Worm (Caenorhabditis elegans): ENCODE measurements around the gene C14A11.6.

The C14A11.6 gene

ce11 chrX:2838619-2839018, 24.7 kb upstream of the C14A11.6 start:
- no peak for TF ChIP-seq unc-130 (GFP tag; optimal IDR thresholded peaks at IDR 0.05)
- peak; percentile 85 for TF ChIP-seq pqm-1 (tag; optimal IDR thresholded peaks at IDR 0.05)
- TF ChIP-seq nhr-6 (tag; optimal IDR thresholded peaks at IDR 0.05) = no peak
- TF ChIP-seq nhr-237 (tag; optimal IDR thresholded peaks at IDR 0.05) = no peak
- no peak for TF ChIP-seq madf-9 (GFP tag; conservative IDR thresholded peaks at IDR 0.05)
- TF ChIP-seq mxl-2 (GFP tag; conservative IDR thresholded peaks at IDR 0.05) = no peak
- no peak for TF ChIP-seq unc-62 (GFP tag; optimal IDR thresholded peaks at IDR 0.05 in 1 of 2)
- TF ChIP-seq unc-62 (tag; optimal IDR thresholded peaks at IDR 0.05) = no peak
- TF ChIP-seq hlh-11 (tag; optimal IDR thresholded peaks at IDR 0.05) = peak; percentile 30
- no peak for TF ChIP-seq zfp-2 (tag; optimal IDR thresholded peaks at IDR 0.05)
- TF ChIP-seq lim-7 (GFP tag; IDR thresholded peaks at IDR 0.05) = no peak
- no peak for TF ChIP-seq gei-8 (GFP tag; optimal IDR thresholded peaks at IDR 0.05)
- no peak for TF ChIP-seq ZK337.2 (GFP tag; IDR thresholded peaks at IDR 0.05)
- no peak for TF ChIP-seq F37D6.2 (tag; optimal IDR thresholded peaks at IDR 0.05)
- TF ChIP-seq nhr-11 (tag; optimal IDR thresholded peaks at IDR 0.05) = no peak
- TF ChIP-seq nhr-25 (tag; optimal IDR thresholded peaks at IDR 0.05; ENCODE audit: borderline replicate concordance, insufficient read depth) = no peak
- no peak for TF ChIP-seq fkh-10 (GFP tag; optimal IDR thresholded peaks at IDR 0.05)
- TF ChIP-seq nhr-77 (tag; optimal IDR thresholded peaks at IDR 0.05) = no peak
- TF ChIP-seq aly-2 (tag; optimal IDR thresholded peaks at IDR 0.05) = no peak
- TF ChIP-seq nhr-42 (GFP tag; IDR thresholded peaks at IDR 0.05) = no peak
- TF ChIP-seq lin-13 (GFP tag; optimal IDR thresholded peaks at IDR 0.05) = no peak
- TF ChIP-seq hmg-1.1 (GFP tag; IDR thresholded peaks at IDR 0.05) = no peak
- TF ChIP-seq hif-1 (tag; optimal IDR thresholded peaks at IDR 0.05) = no peak
- TF ChIP-seq nhr-28 (tag; optimal IDR thresholded peaks at IDR 0.05) = no peak
- peak; percentile 65 for TF ChIP-seq dmd-6 (GFP tag; IDR thresholded peaks at IDR 0.05)
- TF ChIP-seq nhr-10 (tag; optimal IDR thresholded peaks at IDR 0.05) = no peak
- TF ChIP-seq egl-27 (tag; optimal IDR thresholded peaks at IDR 0.05) = no peak
- TF ChIP-seq aha-1 (tag) = peak; percentile 9
- peak; percentile 37 for TF ChIP-seq dve-1 (tag; optimal IDR thresholded peaks at IDR 0.05; ENCODE audit: insufficient read depth)
- no peak for TF ChIP-seq unc-39 (tag; optimal IDR thresholded peaks at IDR 0.05)
- no peak for TF ChIP-seq mes-2 (tag; optimal IDR thresholded peaks at IDR 0.05; ENCODE audit: poor library complexity, severe bottlenecking)
- no peak for TF ChIP-seq daf-12 (tag; optimal IDR thresholded peaks at IDR 0.05)
- TF ChIP-seq mdl-1 (tag; optimal IDR thresholded peaks at IDR 0.05) = no peak
- TF ChIP-seq set-16 (GFP tag; IDR thresholded peaks at IDR 0.05) = no peak
- no peak for TF ChIP-seq F10B5.3 (tag; optimal IDR thresholded peaks at IDR 0.05)
- TF ChIP-seq lin-15B (tag; optimal IDR thresholded peaks at IDR 0.05) = no peak
- no peak for TF ChIP-seq fos-1 (tag; optimal IDR thresholded peaks at IDR 0.05)
- no peak for TF ChIP-seq daf-16 (GFP tag; optimal IDR thresholded peaks at IDR 0.05)
- TF ChIP-seq daf-16 (tag; optimal IDR thresholded peaks at IDR 0.05) = peak; percentile 0
- no peak for TF ChIP-seq saeg-2 (GFP tag; IDR thresholded peaks at IDR 0.05)
- no peak for TF ChIP-seq lin-38 (GFP tag; IDR thresholded peaks at IDR 0.05)
- TF ChIP-seq F44E2.7 (GFP tag; IDR thresholded peaks at IDR 0.05) = no peak
- TF ChIP-seq ceh-62 (tag; optimal IDR thresholded peaks at IDR 0.05) = no peak
- no peak for TF ChIP-seq sdz-12 (GFP tag; optimal IDR thresholded peaks at IDR 0.05)

ce11 chrX:2837477-2837876, 23.5 kb upstream of the C14A11.6 start:
- no peak for TF ChIP-seq aly-2 (tag; optimal IDR thresholded peaks at IDR 0.05)
- peak; percentile 32; the same call in 1 of the 2 replicates for TF ChIP-seq dmd-6 (GFP tag; IDR thresholded peaks at IDR 0.05)
- TF ChIP-seq nhr-77 (tag; optimal IDR thresholded peaks at IDR 0.05) = no peak
- no peak for TF ChIP-seq daf-16 (GFP tag; optimal IDR thresholded peaks at IDR 0.05)
- TF ChIP-seq daf-16 (tag; optimal IDR thresholded peaks at IDR 0.05) = no peak
- TF ChIP-seq snpc-1.2 (GFP tag; IDR thresholded peaks at IDR 0.05) = no peak
- TF ChIP-seq F44E2.7 (GFP tag; IDR thresholded peaks at IDR 0.05) = no peak
- no peak for TF ChIP-seq F49E8.2 (tag; optimal IDR thresholded peaks at IDR 0.05; ENCODE audit: borderline replicate concordance)
- no peak for TF ChIP-seq lin-15B (tag; optimal IDR thresholded peaks at IDR 0.05)
- no peak for TF ChIP-seq dve-1 (tag; optimal IDR thresholded peaks at IDR 0.05; ENCODE audit: insufficient read depth)
- no peak for TF ChIP-seq snpc-4 (tag; optimal IDR thresholded peaks at IDR 0.05)
- no peak for TF ChIP-seq Y5F2A.4 (GFP tag; optimal IDR thresholded peaks at IDR 0.05)
- no peak for TF ChIP-seq T20F7.1 (GFP tag; optimal IDR thresholded peaks at IDR 0.05)
- TF ChIP-seq lin-38 (GFP tag; IDR thresholded peaks at IDR 0.05) = no peak
- TF ChIP-seq php-3 (GFP tag; IDR thresholded peaks at IDR 0.05) = peak; percentile 57; the same call in 1 of the 2 replicates
- TF ChIP-seq dmd-8 (GFP tag; IDR thresholded peaks at IDR 0.05) = no peak
- no peak for TF ChIP-seq egl-27 (tag; optimal IDR thresholded peaks at IDR 0.05)
- no peak for TF ChIP-seq Y105C5A.15 (GFP tag; IDR thresholded peaks at IDR 0.05)
- TF ChIP-seq mdl-1 (tag; optimal IDR thresholded peaks at IDR 0.05) = peak in 1 of 2 experiments; percentile 18
- peak; percentile 21 for TF ChIP-seq hlh-30 (tag; optimal IDR thresholded peaks at IDR 0.05; ENCODE audit: insufficient read depth)
